Worm (Caenorhabditis elegans): ENCODE results near the gene T05A8.7.

T05A8.7 gene

DNA sequence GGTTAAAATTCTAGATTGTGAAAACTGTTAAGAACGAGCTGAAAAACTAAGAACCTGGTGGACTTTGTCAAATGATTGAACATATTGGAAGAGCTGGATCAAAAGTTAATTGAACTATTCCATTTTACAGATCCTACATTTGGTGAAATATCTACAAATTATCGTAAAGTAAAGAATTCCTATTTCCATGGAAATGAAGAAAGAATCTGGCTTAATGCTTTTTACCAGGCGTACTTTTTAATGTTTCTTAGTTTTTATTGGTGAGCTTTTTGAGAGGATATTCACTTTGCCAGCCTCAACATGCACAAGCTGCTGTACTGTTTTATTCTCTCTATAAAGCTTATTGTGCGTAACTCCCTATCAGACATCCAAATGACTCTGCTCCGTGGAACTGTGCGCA lies 35.7 kb upstream of the T05A8.7 start, which contains the start of gene F08D12.4:
Gene F08D12.4 (plus strand): TSS at position 301 of the 400 bp plus-strand sequence.
- no peak for TF ChIP-seq irx-1 (tag; optimal IDR thresholded peaks at IDR 0.05)
- TF ChIP-seq rnt-1 (tag; optimal IDR thresholded peaks at IDR 0.05): no peak

DNA sequence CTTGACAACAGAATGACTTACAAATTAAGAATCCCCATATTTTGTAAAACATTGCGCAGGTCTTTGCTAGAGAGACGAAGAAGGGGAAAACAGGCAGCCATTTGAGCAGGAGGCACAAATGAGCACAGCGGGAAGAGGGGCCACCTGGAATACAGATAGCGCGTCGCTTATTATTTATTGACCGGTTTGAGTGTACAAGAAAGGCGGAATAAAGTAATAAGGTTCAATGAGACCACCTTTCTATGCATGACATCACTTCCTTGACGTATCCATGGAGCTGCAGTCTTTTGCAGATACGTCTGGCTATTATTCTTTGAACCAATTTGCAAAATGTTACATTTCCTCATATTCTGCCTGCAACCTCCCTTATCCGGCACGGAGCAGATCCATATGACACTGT lies 32.8 kb upstream of the T05A8.7 start, which contains the start of gene fbxb-111:
Gene fbxb-111 (minus strand): TSS at position 101 of the 400 bp plus-strand sequence.
- TF ChIP-seq aly-2 (tag; optimal IDR thresholded peaks at IDR 0.05) (no peak), C34B4.2 (tag; optimal IDR thresholded peaks at IDR 0.05) (no peak), pag-3 (tag; optimal IDR thresholded peaks at IDR 0.05; ENCODE audit: borderline replicate concordance, insufficient read depth) (no peak), ama-1 (optimal IDR thresholded peaks at IDR 0.05) (no peak), C04F5.9 (tag; optimal IDR thresholded peaks at IDR 0.05) (no peak), lsy-2 (tag; optimal IDR thresholded peaks at IDR 0.05) (no peak), unc-98 (GFP tag; IDR thresholded peaks at IDR 0.05) (no peak), skn-1 (tag; optimal IDR thresholded peaks at IDR 0.05) (no peak), mdl-1 (tag; optimal IDR thresholded peaks at IDR 0.05) (no peak), elt-2 (tag; optimal IDR thresholded peaks at IDR 0.05) (no peak), dsc-1 (tag; optimal IDR thresholded peaks at IDR 0.05) (no peak), vab-15 (tag; optimal IDR thresholded peaks at IDR 0.05) (no peak), hlh-17 (GFP tag; optimal IDR thresholded peaks at IDR 0.05; ENCODE audit: borderline replicate concordance) (no peak), snu-23 (GFP tag; optimal IDR thresholded peaks at IDR 0.05) (no peak), fkh-4 (tag; optimal IDR thresholded peaks at IDR 0.05; ENCODE audit: borderline replicate concordance) (no peak)

DNA sequence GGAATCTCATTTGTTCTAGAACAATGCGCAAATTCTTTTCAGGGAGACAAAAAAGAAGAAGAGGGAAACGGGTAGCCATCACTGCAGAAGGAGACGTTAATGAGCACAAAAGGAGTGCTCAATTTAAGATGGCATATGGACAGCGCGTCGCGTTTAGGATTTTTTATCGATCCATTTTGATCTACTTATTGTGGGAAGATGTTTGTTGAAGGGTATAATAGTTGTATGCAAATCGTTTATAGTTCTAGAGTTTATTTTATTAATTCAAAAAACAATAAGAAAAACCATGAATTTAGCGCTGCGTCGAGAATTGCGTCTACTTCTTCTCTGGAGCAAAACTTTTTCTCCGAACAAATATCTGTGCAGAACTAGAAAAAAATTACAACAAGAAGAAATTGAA lies 31.4 kb upstream of the T05A8.7 start, which contains the start of gene sdz-9:
Gene sdz-9 (minus strand): TSS at position 101 of the 400 bp plus-strand sequence.
- TF ChIP-seq ceh-88 (GFP tag; IDR thresholded peaks at IDR 0.05) (no peak), fkh-8 (tag; optimal IDR thresholded peaks at IDR 0.05) (no peak), nhr-20 (tag; optimal IDR thresholded peaks at IDR 0.05) (no peak), sptf-1 (tag; optimal IDR thresholded peaks at IDR 0.05) (no peak), snu-23 (GFP tag; optimal IDR thresholded peaks at IDR 0.05) (no peak), irx-1 (tag; optimal IDR thresholded peaks at IDR 0.05) (no peak), efl-1 (optimal IDR thresholded peaks at IDR 0.05) (no peak), efl-1 (GFP tag; optimal IDR thresholded peaks at IDR 0.05 in 1 of 2) (no peak), lin-13 (GFP tag; optimal IDR thresholded peaks at IDR 0.05) (no peak), nhr-85 (tag) (no peak), ceh-8 (GFP tag; optimal IDR thresholded peaks at IDR 0.05) (no peak), ceh-90 (tag; optimal IDR thresholded peaks at IDR 0.05) (no peak), Y116A8C.19 (tag; optimal IDR thresholded peaks at IDR 0.05; ENCODE audit: borderline replicate concordance) (no peak), nhr-84 (tag; optimal IDR thresholded peaks at IDR 0.05) (no peak), ceh-63 (GFP tag; optimal IDR thresholded peaks at IDR 0.05) (no peak), lin-15B (tag; optimal IDR thresholded peaks at IDR 0.05) (no peak)

DNA sequence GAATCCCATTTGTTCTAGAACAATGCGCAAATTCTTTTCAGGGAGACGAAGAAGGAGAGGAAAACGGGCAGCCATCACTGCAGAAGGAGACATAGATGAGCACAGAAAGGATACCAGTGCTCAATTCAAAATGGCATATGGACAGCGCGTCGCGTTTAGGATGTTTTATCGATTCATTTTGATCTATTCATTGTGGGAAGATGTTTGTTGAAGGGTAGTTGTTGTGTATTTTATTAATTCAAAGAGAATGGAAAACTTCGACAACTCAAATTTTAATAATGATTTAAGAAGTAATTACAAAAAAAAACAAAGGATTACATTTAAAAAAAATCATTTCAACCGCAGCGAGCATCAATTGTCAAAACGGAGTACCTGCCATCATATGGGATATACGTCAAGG lies 30.0 kb upstream of the T05A8.7 start, which contains the start of gene sdz-10:
Gene sdz-10 (minus strand): TSS at position 101 of the 400 bp plus-strand sequence.
- TF ChIP-seq swsn-7 (tag; optimal IDR thresholded peaks at IDR 0.05) (no peak), lin-13 (GFP tag; optimal IDR thresholded peaks at IDR 0.05) (no peak), C04F5.9 (tag; optimal IDR thresholded peaks at IDR 0.05) (no peak), nhr-20 (tag; optimal IDR thresholded peaks at IDR 0.05) (no peak), fkh-10 (GFP tag; optimal IDR thresholded peaks at IDR 0.05) (no peak), fos-1 (tag; optimal IDR thresholded peaks at IDR 0.05) (no peak), dpl-1 (GFP tag; optimal IDR thresholded peaks at IDR 0.05) (no peak), sox-4 (tag; optimal IDR thresholded peaks at IDR 0.05) (no peak)

DNA sequence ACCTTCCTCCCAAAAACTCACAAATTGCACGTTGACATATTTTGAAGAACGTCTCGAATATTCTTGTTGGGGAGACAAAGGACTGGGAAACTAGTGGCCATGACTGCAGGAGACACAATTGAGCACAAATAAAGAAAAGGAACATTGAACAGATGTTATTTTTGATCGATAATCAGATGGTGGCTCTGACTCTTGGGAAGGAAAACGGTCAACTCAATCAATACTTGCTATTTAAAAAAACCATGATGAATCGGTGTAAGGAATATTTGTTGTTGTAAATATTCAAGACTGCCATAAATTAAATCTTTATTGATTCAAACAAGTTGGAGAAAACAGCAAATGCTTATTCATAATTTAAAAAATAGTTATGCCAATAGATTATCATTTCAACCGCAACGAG lies 28.6 kb upstream of the T05A8.7 start, which contains the start of gene fbxb-105:
Gene fbxb-105 (minus strand): TSS at position 101 of the 400 bp plus-strand sequence.
- TF ChIP-seq efl-3 (GFP tag; optimal IDR thresholded peaks at IDR 0.05): no peak
- no peak for TF ChIP-seq ceh-82 (tag; optimal IDR thresholded peaks at IDR 0.05)
- no peak for TF ChIP-seq snu-23 (GFP tag; optimal IDR thresholded peaks at IDR 0.05)
- no peak for TF ChIP-seq nhr-11 (tag; optimal IDR thresholded peaks at IDR 0.05)

Measured in whole organism, L1 larva.